Worm (Caenorhabditis elegans) whole organism, L1 larva: ENCODE results near the gene C55B6.4.

Experiments used
- fkh-10 ChIP-seq: sonication (generic microtip); optimal IDR thresholded peaks from 2 replicates; lab custom pipeline; 2017; ENCODE audit warnings: missing biosample characterization, missing genetic modification reagents, missing genetic modification characterization
- irx-1 ChIP-seq: sonication (generic microtip); optimal IDR thresholded peaks from 2 replicates; lab custom pipeline; 2016; ENCODE audit warnings: missing genetic modification characterization, missing compliant biosample characterization
- mdl-1 ChIP-seq, 2 experiments: fragments of 150-350 bp; optimal IDR thresholded peaks; 2 replicates each; lab custom pipeline; 2014 to 2017; ENCODE audit warnings: missing biosample characterization in 2 of 2, missing genetic modification characterization in 2 of 2, inconsistent platforms in 1 of 2
- nhr-28 ChIP-seq: fragments of 150-350 bp; optimal IDR thresholded peaks from 2 replicates; lab custom pipeline; 2014; ENCODE audit warnings: missing biosample characterization, missing genetic modification characterization
- nhr-71 ChIP-seq: sonication (generic microtip); optimal IDR thresholded peaks from 2 replicates; lab custom pipeline; 2016; ENCODE audit warnings: mild to moderate bottlenecking, missing genetic modification characterization, moderate library complexity, missing compliant biosample characterization
- snpc-4 ChIP-seq: fragments of 150-350 bp; optimal IDR thresholded peaks from 2 replicates; lab custom pipeline; 2014; ENCODE audit warnings: missing biosample characterization, missing genetic modification characterization
- sup-37 ChIP-seq: fragments of 200-800 bp; sonication (Bioruptor generic); optimal IDR thresholded peaks from 2 replicates; lab custom pipeline; 2018; ENCODE audit warnings: mild to moderate bottlenecking, missing genetic modification characterization, missing compliant biosample characterization
- ztf-4 ChIP-seq: fragments of 150-350 bp; optimal IDR thresholded peaks from 2 replicates; lab custom pipeline; 2014; ENCODE audit warnings: missing biosample characterization, missing genetic modification characterization

ce11 chrX:7151189-7151857 is 36.2 kb downstream of the C55B6.4 start, which contains the start of gene lam-2:
- TF ChIP-seq ztf-4 (tag; lab: Kevin White, UChicago), result no peak
- no peak for TF ChIP-seq nhr-28 (tag; lab: Kevin White, UChicago)
- TF ChIP-seq mdl-1 (tag; optimal IDR thresholded peaks at IDR 0.05; lab: Kevin White, UChicago), result no peak
- TF ChIP-seq snpc-4 (tag; lab: Kevin White, UChicago), result no peak
- no peak for TF ChIP-seq fkh-10 (GFP tag; lab: Kevin White, UChicago)
- no peak for TF ChIP-seq nhr-71 (tag; lab: Kevin White, UChicago)
- no peak for TF ChIP-seq sup-37 (GFP tag; lab: Kevin White, UChicago)
- TF ChIP-seq irx-1 (tag; lab: Kevin White, UChicago), result no peak
